Fruit fly (Drosophila melanogaster): ENCODE measurements around the gene Pde9.

DNA sequence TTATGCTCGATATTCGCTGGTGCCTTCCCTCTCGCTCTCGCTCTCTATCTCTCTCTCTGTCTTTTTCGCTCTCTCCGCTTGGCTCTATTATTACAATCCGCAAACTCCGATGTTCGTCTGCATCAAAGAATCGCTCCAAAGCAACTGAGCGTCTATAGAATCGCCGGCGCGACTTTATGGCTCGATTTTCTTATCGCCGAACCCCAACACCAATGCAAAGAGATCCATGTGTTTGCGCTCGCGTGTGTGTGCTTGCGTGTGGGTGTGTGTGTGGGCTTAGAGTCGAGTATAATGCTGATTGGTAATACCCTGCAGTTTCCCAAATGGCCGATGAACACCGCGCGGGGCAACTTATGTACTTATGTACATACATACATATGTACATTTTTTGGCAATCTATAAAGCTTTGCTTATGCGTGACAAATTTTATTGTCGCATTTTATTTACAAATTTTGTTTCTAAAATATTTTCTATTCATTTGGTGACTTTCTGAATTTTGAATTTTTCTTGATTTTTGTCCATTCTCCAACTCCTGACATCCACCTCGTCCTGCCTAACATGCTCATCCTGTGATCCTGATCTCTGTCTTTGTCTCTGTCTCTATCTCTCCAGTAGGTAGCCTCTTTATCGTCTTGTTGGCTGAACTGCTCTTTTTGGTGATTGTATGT lies 136.5 kb downstream of the Pde9 start, which contains the start of gene Paics:
- TF ChIP-seq psq (optimal IDR thresholded peaks at IDR 0.05) (no peak), pan (optimal IDR thresholded peaks at IDR 0.05) (peak; percentile 37), CG8478 (optimal IDR thresholded peaks at IDR 0.05) (no peak), Dll (optimal IDR thresholded peaks at IDR 0.05) (no peak)
